Worm (Caenorhabditis elegans): ENCODE measurements around the gene nhr-51.

The nhr-51 gene

DNA sequence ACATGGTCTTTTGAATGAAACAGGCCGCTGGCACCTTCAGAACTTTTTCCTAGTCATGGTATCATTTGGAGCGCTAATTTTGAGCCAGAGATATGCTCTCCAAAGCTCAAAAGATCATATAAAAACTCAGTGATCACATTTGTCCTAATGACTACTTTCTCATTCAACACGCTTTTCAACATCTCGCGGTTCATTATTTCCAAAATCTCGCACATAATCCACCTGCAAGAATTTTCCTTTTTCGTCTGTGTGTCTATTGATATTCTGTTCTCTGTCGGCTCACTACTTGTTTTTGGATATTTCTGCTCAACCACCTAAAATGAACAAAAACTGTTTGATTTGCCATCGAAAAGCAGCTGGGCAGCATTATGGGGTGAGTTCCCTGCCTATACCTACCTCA lies at the start of gene nhr-51:
nhr-51 (plus strand) TSS at position 301 of the 400 bp plus-strand sequence.
- TF ChIP-seq lin-35 (GFP tag; optimal IDR thresholded peaks at IDR 0.05) (no peak), nhr-11 (tag; optimal IDR thresholded peaks at IDR 0.05) (no peak), sup-37 (GFP tag; optimal IDR thresholded peaks at IDR 0.05) (no peak), sptf-1 (tag; optimal IDR thresholded peaks at IDR 0.05) (no peak), zip-4 (GFP tag; optimal IDR thresholded peaks at IDR 0.05) (no peak), C04F5.9 (tag; optimal IDR thresholded peaks at IDR 0.05) (no peak), snu-23 (GFP tag; optimal IDR thresholded peaks at IDR 0.05) (no peak), grh-1 (GFP tag; IDR thresholded peaks at IDR 0.05) (no peak), nhr-28 (tag; optimal IDR thresholded peaks at IDR 0.05) (no peak), nhr-77 (tag; optimal IDR thresholded peaks at IDR 0.05) (no peak), isw-1 (GFP tag; IDR thresholded peaks at IDR 0.05) (no peak), ets-5 (GFP tag; IDR thresholded peaks at IDR 0.05) (no peak), alr-1 (tag; optimal IDR thresholded peaks at IDR 0.05; ENCODE audit: borderline replicate concordance) (no peak), unc-62 (GFP tag; optimal IDR thresholded peaks at IDR 0.05) (no peak), tbx-2 (tag; optimal IDR thresholded peaks at IDR 0.05) (no peak), nhr-71 (tag; optimal IDR thresholded peaks at IDR 0.05) (no peak)

DNA sequence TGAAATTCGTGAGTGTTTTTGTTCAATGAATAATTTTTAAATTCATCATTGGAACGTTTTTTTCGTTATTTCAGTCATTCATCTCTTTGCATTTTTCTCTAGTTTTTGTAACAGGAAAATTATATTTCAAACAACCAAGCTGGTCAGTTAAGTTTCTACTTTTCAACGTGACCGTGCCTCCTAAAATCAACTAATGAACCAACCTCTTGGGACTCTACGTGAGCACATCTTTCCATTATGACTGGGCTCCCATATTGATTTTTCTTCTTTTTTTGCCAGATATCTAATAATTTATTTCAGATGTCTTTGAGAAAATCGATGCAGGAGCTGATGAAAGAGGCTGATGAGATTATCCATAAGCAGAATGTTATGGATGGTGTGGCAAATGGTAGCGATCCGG lies 48.2 kb upstream of the nhr-51 start, which contains the start of gene C55A1.11:
C55A1.11 (plus strand) TSS at position 301 of the 400 bp plus-strand sequence.
- TF ChIP-seq tbx-2 (tag; optimal IDR thresholded peaks at IDR 0.05) = no peak
- TF ChIP-seq efl-1 (optimal IDR thresholded peaks at IDR 0.05) = no peak
- peak in 1 of 2 experiments; percentile 32 for TF ChIP-seq efl-1 (GFP tag; optimal IDR thresholded peaks at IDR 0.05 in 1 of 2)
- no peak for TF ChIP-seq mab-9 (GFP tag; IDR thresholded peaks at IDR 0.05)

DNA sequence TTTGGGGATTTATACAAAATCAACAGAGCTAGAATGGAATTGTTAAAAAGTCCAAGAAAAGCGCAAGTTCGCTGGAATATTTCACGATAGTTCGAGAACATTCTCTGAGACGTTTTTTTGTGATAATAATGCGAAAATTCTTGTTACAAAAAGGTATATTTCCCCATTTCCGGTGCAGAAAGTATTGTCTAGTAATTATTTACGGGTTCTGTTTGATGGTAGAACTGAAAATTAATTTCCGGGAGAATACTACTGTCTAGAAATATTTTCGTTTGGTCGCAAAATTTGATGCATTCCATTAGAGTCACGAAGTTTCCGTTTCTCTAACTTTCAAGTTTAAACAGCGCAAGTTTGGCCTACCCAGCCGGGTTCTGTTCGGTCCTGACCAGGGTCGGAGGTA lies 44.3 kb upstream of the nhr-51 start, which contains the start of gene str-248:
str-248 (minus strand) TSS at position 101 of the 400 bp plus-strand sequence.
- no peak for TF ChIP-seq nhr-77 (tag; optimal IDR thresholded peaks at IDR 0.05)
- no peak for TF ChIP-seq elt-2 (tag; optimal IDR thresholded peaks at IDR 0.05)
- TF ChIP-seq unc-30 (tag; optimal IDR thresholded peaks at IDR 0.05) = no peak
- TF ChIP-seq nhr-237 (tag; optimal IDR thresholded peaks at IDR 0.05) = no peak
- TF ChIP-seq xbp-1 (tag; optimal IDR thresholded peaks at IDR 0.05) = no peak
- TF ChIP-seq lir-3 (tag; optimal IDR thresholded peaks at IDR 0.05; ENCODE audit: poor library complexity) = no peak
- no peak for TF ChIP-seq unc-86 (tag; optimal IDR thresholded peaks at IDR 0.05)
- TF ChIP-seq mef-2 (tag; optimal IDR thresholded peaks at IDR 0.05) = no peak
- no peak for TF ChIP-seq pqm-1 (tag; optimal IDR thresholded peaks at IDR 0.05)
- no peak for TF ChIP-seq lin-13 (GFP tag; optimal IDR thresholded peaks at IDR 0.05)
- TF ChIP-seq lin-35 (GFP tag; optimal IDR thresholded peaks at IDR 0.05) = no peak
- no peak for TF ChIP-seq zip-4 (GFP tag; optimal IDR thresholded peaks at IDR 0.05)
- no peak for TF ChIP-seq tlp-1 (tag; optimal IDR thresholded peaks at IDR 0.05)
- TF ChIP-seq fkh-4 (tag; optimal IDR thresholded peaks at IDR 0.05; ENCODE audit: borderline replicate concordance) = no peak
- no peak for TF ChIP-seq skn-1 (tag; optimal IDR thresholded peaks at IDR 0.05)
- no peak for TF ChIP-seq lsy-2 (tag; optimal IDR thresholded peaks at IDR 0.05)

DNA sequence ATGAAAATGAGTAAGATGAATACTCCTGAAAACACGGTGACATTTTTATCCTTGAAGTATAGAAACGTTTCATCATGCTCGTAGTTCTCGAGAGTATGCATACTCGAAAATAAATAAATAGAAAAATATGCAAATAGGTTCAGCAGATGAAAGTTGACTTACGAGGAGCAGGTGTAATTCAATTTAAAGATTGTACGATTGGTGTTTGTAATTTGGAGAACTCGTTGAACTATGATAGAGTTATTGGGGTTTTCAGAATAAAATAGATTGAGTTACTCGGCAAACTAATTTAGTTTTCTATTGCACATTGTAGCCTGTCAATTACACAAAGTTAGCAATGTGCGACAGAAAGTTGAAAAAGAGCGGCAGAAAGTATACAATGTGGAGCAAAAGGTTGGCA lies 35.0 kb upstream of the nhr-51 start, which contains the start of gene srz-44:
srz-44 (minus strand) TSS at position 101 of the 400 bp plus-strand sequence.
- TF ChIP-seq fkh-4 (tag; optimal IDR thresholded peaks at IDR 0.05; ENCODE audit: borderline replicate concordance) = no peak
- no peak for TF ChIP-seq snpc-4 (tag; optimal IDR thresholded peaks at IDR 0.05)
- TF ChIP-seq aha-1 (tag; optimal IDR thresholded peaks at IDR 0.05) = no peak
- no peak for TF ChIP-seq C16A3.4 (tag; optimal IDR thresholded peaks at IDR 0.05)
- no peak for TF ChIP-seq hpl-2 (GFP tag; optimal IDR thresholded peaks at IDR 0.05)
- TF ChIP-seq ztf-11 (tag; optimal IDR thresholded peaks at IDR 0.05) = no peak
- TF ChIP-seq dsc-1 (tag; optimal IDR thresholded peaks at IDR 0.05) = no peak
- no peak for TF ChIP-seq nhr-237 (tag; optimal IDR thresholded peaks at IDR 0.05)
- no peak for TF ChIP-seq ces-1 (GFP tag; optimal IDR thresholded peaks at IDR 0.05)
- no peak for TF ChIP-seq zip-4 (GFP tag; optimal IDR thresholded peaks at IDR 0.05)
- no peak for TF ChIP-seq lin-15B (tag; optimal IDR thresholded peaks at IDR 0.05)
- no peak for TF ChIP-seq grh-1 (GFP tag; IDR thresholded peaks at IDR 0.05)
- TF ChIP-seq tlp-1 (tag; optimal IDR thresholded peaks at IDR 0.05) = no peak
- TF ChIP-seq ceh-88 (GFP tag; IDR thresholded peaks at IDR 0.05) = no peak

Measured in whole organism, L1 larva.